Fruit fly (Drosophila melanogaster) whole organism, embryonic: ENCODE measurements around the gene grsm.
A peak's percentile ranks its signal among the peaks of the same experiment; 100 is the strongest.

Experiments
- Antp ChIP-seq: fragments of 200-800 bp; sonication (Bioruptor generic); optimal IDR thresholded peaks from 3 replicates; lab custom pipeline; 2016; ENCODE audit warnings: missing biosample characterization, missing genetic modification characterization
- Atf3 ChIP-seq: fragments of 200-800 bp; sonication (Bioruptor generic); optimal IDR thresholded peaks from 3 replicates; lab custom pipeline; 2016; ENCODE audit warnings: missing biosample characterization, missing genetic modification characterization
- C15 ChIP-seq: fragments of 200-800 bp; sonication (Bioruptor generic); IDR thresholded peaks from 3 replicates; pipeline ENCODE4 v1.3.6; 2022; ENCODE audit warnings: missing biosample characterization, missing genetic modification characterization
- CG10267 ChIP-seq: fragments of 200-800 bp; sonication (Bioruptor generic); optimal IDR thresholded peaks from 2 replicates; lab custom pipeline; 2018; ENCODE audit warnings: missing biosample characterization, mild to moderate bottlenecking, missing genetic modification characterization, moderate library complexity
- CG10431 ChIP-seq: fragments of 200-800 bp; sonication (Bioruptor generic); optimal IDR thresholded peaks from 3 replicates; lab custom pipeline; 2018; ENCODE audit warnings: missing biosample characterization, mild to moderate bottlenecking, missing genetic modification characterization
- CG10654 ChIP-seq: fragments of 200-800 bp; sonication (Bioruptor generic); optimal IDR thresholded peaks from 2 replicates; lab custom pipeline; 2016; ENCODE audit warnings: missing biosample characterization, missing genetic modification characterization
- CG11695 ChIP-seq: fragments of 200-800 bp; sonication (Bioruptor generic); IDR thresholded peaks from 3 replicates; pipeline ENCODE4 v1.3.6; 2022; ENCODE audit warnings: missing biosample characterization, missing genetic modification characterization
- CG12155 ChIP-seq: fragments of 200-800 bp; sonication (Bioruptor generic); optimal IDR thresholded peaks from 3 replicates; lab custom pipeline; 2016; ENCODE audit warnings: missing biosample characterization, missing genetic modification characterization
- CG14441 ChIP-seq: fragments of 200-800 bp; sonication (Bioruptor generic); IDR thresholded peaks from 2 replicates; pipeline ENCODE4 v1.3.6; 2022; ENCODE audit warnings: missing biosample characterization, missing genetic modification characterization
- CG15269 ChIP-seq: fragments of 200-800 bp; sonication (Bioruptor generic); optimal IDR thresholded peaks from 2 replicates; lab custom pipeline; 2018; ENCODE audit warnings: missing biosample characterization, mild to moderate bottlenecking, missing genetic modification characterization, moderate library complexity
- CG15514 ChIP-seq: fragments of 200-800 bp; sonication (Bioruptor generic); optimal IDR thresholded peaks from 3 replicates; lab custom pipeline; 2017; ENCODE audit warnings: missing biosample characterization, missing genetic modification characterization, mild to moderate bottlenecking, moderate library complexity, missing genetic modification reagents
- CG2116 ChIP-seq: fragments of 200-800 bp; sonication (Bioruptor generic); optimal IDR thresholded peaks from 3 replicates; lab custom pipeline; 2018; ENCODE audit warnings: missing biosample characterization, mild to moderate bottlenecking, missing genetic modification characterization
- CG30020 ChIP-seq: fragments of 200-800 bp; optimal IDR thresholded peaks from 2 replicates; lab custom pipeline; 2019; ENCODE audit warnings: missing biosample characterization, mild to moderate bottlenecking, missing genetic modification characterization, moderate library complexity
- CG30403 ChIP-seq: fragments of 200-800 bp; sonication (Bioruptor generic); optimal IDR thresholded peaks from 3 replicates; lab custom pipeline; 2016; ENCODE audit warnings: missing biosample characterization, missing genetic modification characterization
- CG3995 ChIP-seq: fragments of 200-800 bp; sonication (Bioruptor generic); optimal IDR thresholded peaks from 3 replicates; lab custom pipeline; 2016; ENCODE audit warnings: missing biosample characterization, missing genetic modification characterization
- CG6689 ChIP-seq: fragments of 200-800 bp; sonication (Bioruptor generic); IDR thresholded peaks from 2 replicates; pipeline ENCODE4 v1.3.6; 2022; ENCODE audit warnings: missing biosample characterization, missing genetic modification characterization
- CG6765 ChIP-seq: fragments of 200-800 bp; sonication (Bioruptor generic); optimal IDR thresholded peaks from 3 replicates; lab custom pipeline; 2017; ENCODE audit warnings: missing biosample characterization, mild to moderate bottlenecking, missing genetic modification characterization
- CG8359 ChIP-seq: fragments of 200-800 bp; sonication (Bioruptor generic); optimal IDR thresholded peaks from 2 replicates; lab custom pipeline; 2017; ENCODE audit warnings: missing biosample characterization, mild to moderate bottlenecking, missing genetic modification characterization, borderline replicate concordance
- CG8388 ChIP-seq: fragments of 200-800 bp; sonication (Bioruptor generic); optimal IDR thresholded peaks from 2 replicates; lab custom pipeline; 2019; ENCODE audit warnings: missing biosample characterization, mild to moderate bottlenecking, missing genetic modification characterization, moderate library complexity
- CG8944 ChIP-seq: fragments of 200-800 bp; sonication (Bioruptor generic); optimal IDR thresholded peaks from 3 replicates; lab custom pipeline; 2016; ENCODE audit warnings: missing biosample characterization, missing genetic modification characterization
- Dll ChIP-seq: fragments of 200-800 bp; sonication (Bioruptor generic); IDR thresholded peaks from 4 replicates; pipeline ENCODE4 v1.3.6; 2022; ENCODE audit warnings: missing biosample characterization, missing genetic modification characterization; ENCODE audit not compliant: partially characterized antibody
- E2f1 ChIP-seq: fragments of 200-800 bp; sonication (Bioruptor generic); IDR thresholded peaks from 2 replicates; pipeline ENCODE4 v1.3.6; 2022; ENCODE audit warnings: missing biosample characterization, missing genetic modification characterization
- Gsc ChIP-seq: fragments of 200-800 bp; sonication (Bioruptor generic); IDR thresholded peaks from 2 replicates; pipeline ENCODE4 v1.3.6; 2022; ENCODE audit warnings: missing biosample characterization, missing genetic modification characterization
- HLH54F ChIP-seq: fragments of 200-800 bp; sonication (Bioruptor generic); optimal IDR thresholded peaks from 3 replicates; lab custom pipeline; 2016; ENCODE audit warnings: missing biosample characterization, missing genetic modification characterization
- Hr3 ChIP-seq: fragments of 200-800 bp; sonication (Bioruptor generic); optimal IDR thresholded peaks from 3 replicates; lab custom pipeline; 2016; ENCODE audit warnings: missing biosample characterization, missing genetic modification characterization
- Hr39 ChIP-seq: fragments of >200 bp; optimal IDR thresholded peaks from 2 replicates; lab custom pipeline; 2017
- Lhr ChIP-seq: fragments of 200-800 bp; sonication (Bioruptor generic); optimal IDR thresholded peaks from 3 replicates; lab custom pipeline; 2017; ENCODE audit warnings: mild to moderate bottlenecking, missing biosample characterization, missing genetic modification reagents, missing genetic modification characterization
- Lpt ChIP-seq: fragments of >200 bp; optimal IDR thresholded peaks from 2 replicates; lab custom pipeline; 2018; ENCODE audit warnings: missing biosample characterization, missing genetic modification characterization
- Mes4 ChIP-seq: fragments of 200-800 bp; sonication (Bioruptor generic); optimal IDR thresholded peaks from 2 replicates; lab custom pipeline; 2016; ENCODE audit warnings: missing biosample characterization, missing genetic modification characterization
- Tbp ChIP-seq: fragments of >200 bp; optimal IDR thresholded peaks from 2 replicates; lab custom pipeline; 2018; ENCODE audit warnings: missing biosample characterization, missing genetic modification characterization
- amos ChIP-seq: fragments of 200-800 bp; sonication (Bioruptor generic); IDR thresholded peaks from 2 replicates; pipeline ENCODE4 v1.3.6; 2022; ENCODE audit warnings: missing biosample characterization, missing genetic modification characterization; ENCODE audit not compliant: partially characterized antibody
- chif ChIP-seq, 2 experiments: fragments of 200-800 bp; sonication (Bioruptor generic); optimal IDR thresholded peaks; 3 replicates each; lab custom pipeline; 2016; ENCODE audit warnings: missing biosample characterization in 2 of 2, missing genetic modification characterization in 2 of 2
- fu2 ChIP-seq: fragments of 200-800 bp; sonication (Bioruptor generic); optimal IDR thresholded peaks from 2 replicates; lab custom pipeline; 2016; ENCODE audit warnings: missing biosample characterization, missing genetic modification characterization
- hb ChIP-seq: fragments of 200-800 bp; sonication (Bioruptor generic); IDR thresholded peaks from 3 replicates; pipeline ENCODE4 v1.3.6; 2022; ENCODE audit warnings: missing biosample characterization, missing genetic modification characterization; ENCODE audit not compliant: partially characterized antibody
- hbn ChIP-seq: fragments of 200-800 bp; sonication (Bioruptor generic); IDR thresholded peaks from 2 replicates; pipeline ENCODE4 v1.3.6; 2022; ENCODE audit warnings: missing biosample characterization, missing genetic modification characterization; ENCODE audit not compliant: partially characterized antibody
- lab ChIP-seq: fragments of 200-800 bp; sonication (Bioruptor generic); optimal IDR thresholded peaks from 3 replicates; lab custom pipeline; 2017; ENCODE audit warnings: missing biosample characterization, missing genetic modification characterization, mild to moderate bottlenecking, moderate library complexity, missing genetic modification reagents
- maf-S ChIP-seq: fragments of 200-800 bp; sonication (Bioruptor generic); optimal IDR thresholded peaks from 2 replicates; lab custom pipeline; 2016; ENCODE audit warnings: missing biosample characterization, missing genetic modification characterization
- odd ChIP-seq: fragments of 200-800 bp; sonication (Bioruptor generic); optimal IDR thresholded peaks from 2 replicates; lab custom pipeline; 2017; ENCODE audit warnings: missing biosample characterization, mild to moderate bottlenecking, missing genetic modification characterization
- pfk ChIP-seq: fragments of 200-800 bp; sonication (Bioruptor generic); optimal IDR thresholded peaks from 2 replicates; lab custom pipeline; 2018; ENCODE audit warnings: missing biosample characterization, mild to moderate bottlenecking, missing genetic modification characterization, moderate library complexity
- pnt ChIP-seq: fragments of 200-800 bp; sonication (Bioruptor generic); optimal IDR thresholded peaks from 3 replicates; lab custom pipeline; 2016; ENCODE audit warnings: missing biosample characterization, missing genetic modification characterization
- scrt ChIP-seq: fragments of 200-800 bp; sonication (Bioruptor generic); optimal IDR thresholded peaks from 2 replicates; lab custom pipeline; 2018; ENCODE audit warnings: missing biosample characterization, mild to moderate bottlenecking, missing genetic modification characterization, moderate library complexity
- sna ChIP-seq: fragments of 200-800 bp; sonication (Bioruptor generic); IDR thresholded peaks from 2 replicates; pipeline ENCODE4 v1.3.6; 2022; ENCODE audit warnings: missing biosample characterization, missing genetic modification characterization; ENCODE audit not compliant: partially characterized antibody
- sob ChIP-seq: fragments of 200-800 bp; sonication (Bioruptor generic); IDR thresholded peaks from 2 replicates; pipeline ENCODE4 v1.3.6; 2022; ENCODE audit warnings: missing biosample characterization, missing genetic modification characterization
- ssp ChIP-seq: fragments of 200-800 bp; sonication (Bioruptor generic); IDR thresholded peaks from 2 replicates; pipeline ENCODE4 v1.3.6; 2022; ENCODE audit warnings: missing biosample characterization, missing genetic modification characterization
- sug ChIP-seq: fragments of 200-800 bp; optimal IDR thresholded peaks from 2 replicates; lab custom pipeline; 2019; ENCODE audit warnings: missing biosample characterization, mild to moderate bottlenecking, missing genetic modification characterization, moderate library complexity
- tin ChIP-seq: fragments of 200-800 bp; sonication (Bioruptor generic); optimal IDR thresholded peaks from 3 replicates; lab custom pipeline; 2016; ENCODE audit warnings: missing biosample characterization, missing genetic modification characterization
- tio ChIP-seq: fragments of 200-800 bp; sonication (Bioruptor generic); optimal IDR thresholded peaks from 2 replicates; lab custom pipeline; 2017; ENCODE audit warnings: missing biosample characterization, missing genetic modification characterization, inconsistent platforms
- unpg ChIP-seq: fragments of 200-800 bp; sonication (Bioruptor generic); optimal IDR thresholded peaks from 3 replicates; lab custom pipeline; 2018; ENCODE audit warnings: missing biosample characterization, mild to moderate bottlenecking, missing genetic modification characterization, moderate library complexity
- z ChIP-seq: fragments of 200-800 bp; sonication (Bioruptor generic); IDR thresholded peaks from 3 replicates; pipeline ENCODE4 v1.3.6; 2022; ENCODE audit warnings: missing biosample characterization, missing genetic modification characterization

grsm gene

DNA sequence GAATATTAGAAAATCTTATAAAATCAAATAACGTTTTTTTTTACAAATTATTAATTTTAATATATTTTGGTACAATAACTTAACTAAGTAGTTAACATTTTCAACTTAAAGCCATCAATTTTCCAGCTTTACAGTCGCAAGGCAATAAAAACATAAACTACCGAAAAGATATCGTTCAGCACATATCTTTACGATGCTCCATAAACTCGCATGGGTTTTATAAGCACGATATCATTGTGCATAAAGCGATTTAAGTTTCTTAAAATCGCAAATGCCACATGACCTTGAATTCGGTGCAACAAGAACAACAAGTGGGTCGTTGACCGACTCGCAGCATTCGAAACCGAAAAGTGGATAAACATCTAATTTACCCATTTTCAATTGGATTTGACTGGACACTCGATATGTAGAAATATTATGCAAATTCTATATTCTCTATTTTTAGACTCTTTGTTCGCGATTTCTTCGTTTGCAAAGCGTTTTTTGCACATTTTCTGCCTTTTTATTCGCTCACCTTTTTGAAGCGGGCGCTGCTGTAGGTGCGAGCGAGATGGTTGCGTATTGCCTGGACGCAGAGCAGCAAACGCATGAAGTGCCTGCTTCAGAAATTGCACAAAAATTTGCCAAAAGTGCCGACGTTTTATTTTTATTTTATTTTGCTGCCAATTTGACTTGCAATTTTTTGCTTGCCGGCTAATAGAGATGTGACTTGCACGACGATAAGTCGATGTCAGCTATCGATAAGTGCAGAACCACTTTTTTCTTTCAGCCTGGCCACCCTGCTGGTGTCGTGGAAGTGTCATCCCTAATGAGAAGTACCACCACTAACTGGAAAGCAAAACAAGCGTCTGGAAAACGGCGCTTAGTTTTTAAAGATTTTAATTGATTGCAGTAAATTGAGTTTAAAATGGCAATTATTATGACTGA, 6.3 kb downstream of the grsm start, which contains the start of gene Spc25 (continued):
- peak; percentile 76 for TF ChIP-seq HLH54F (GFP tag; lab: Kevin White, UChicago)
- no peak for TF ChIP-seq Lpt (GFP tag; lab: Kevin White, UChicago)
- peak; percentile 78 for TF ChIP-seq Antp (GFP tag; lab: Kevin White, UChicago)
- no peak for TF ChIP-seq C15
- no peak for TF ChIP-seq tio (GFP tag; lab: Kevin White, UChicago)
- no peak for TF ChIP-seq Tbp (GFP tag; lab: Kevin White, UChicago)
- no peak for TF ChIP-seq CG10431
- peak; percentile 47 for TF ChIP-seq CG12155 (GFP tag; lab: Kevin White, UChicago)
- TF ChIP-seq CG10654 (GFP tag; lab: Kevin White, UChicago): peak; percentile 35
- no peak for TF ChIP-seq pfk
- TF ChIP-seq z (GFP tag; lab: Robert Waterston, UW): no peak
- TF ChIP-seq Lhr (GFP tag; lab: Kevin White, UChicago): peak; percentile 60
- peak; percentile 64 for TF ChIP-seq fu2 (GFP tag; lab: Kevin White, UChicago)
- no peak for TF ChIP-seq CG8359
- peak; percentile 93 for TF ChIP-seq hb (GFP tag; lab: Robert Waterston, UW)
- TF ChIP-seq chif (GFP tag; optimal IDR thresholded peaks at IDR 0.05; lab: Kevin White, UChicago): peak in 1 of 2 experiments; percentile 56
- peak; percentile 65 for TF ChIP-seq pnt (GFP tag; lab: Kevin White, UChicago)
- peak; percentile 14 for TF ChIP-seq Hr3
- TF ChIP-seq sna (GFP tag; lab: Robert Waterston, UW): peak; percentile 92
- peak; percentile 66; the same call in 1 of the 2 replicates for TF ChIP-seq sob
- no peak for TF ChIP-seq E2f1 (GFP tag; lab: Robert Waterston, UW)
- TF ChIP-seq Mes4: peak; percentile 55
- peak; percentile 57 for TF ChIP-seq maf-S (GFP tag; lab: Kevin White, UChicago)
- peak; percentile 69 for TF ChIP-seq CG30403
- TF ChIP-seq CG8388 (GFP tag; lab: Kevin White, UChicago): peak; percentile 22
- peak; percentile 39 for TF ChIP-seq CG30020 (tag; lab: Kevin White, UChicago)
- TF ChIP-seq hbn (GFP tag; lab: Robert Waterston, UW): peak; percentile 95
- peak; percentile 93 for TF ChIP-seq Dll
- peak; percentile 59 for TF ChIP-seq CG8944 (GFP tag; lab: Kevin White, UChicago)
- peak; percentile 64 for TF ChIP-seq tin (GFP tag; lab: Kevin White, UChicago)
- no peak for TF ChIP-seq CG11695 (GFP tag; lab: Robert Waterston, UW)
- TF ChIP-seq odd: no peak
- peak; percentile 17 for TF ChIP-seq CG15269 (tag; lab: Kevin White, UChicago)
- TF ChIP-seq CG6765 (GFP tag; lab: Kevin White, UChicago): no peak
- TF ChIP-seq CG14441: peak; percentile 50; the same call in 1 of the 2 replicates
- peak; percentile 60 for TF ChIP-seq unpg (GFP tag; lab: Kevin White, UChicago)
- TF ChIP-seq Hr39 (lab: Kevin White, UChicago): no peak
- peak; percentile 79 for TF ChIP-seq CG2116 (GFP tag; lab: Kevin White, UChicago)
- peak; percentile 70 for TF ChIP-seq CG15514
- TF ChIP-seq CG6689 (GFP tag; lab: Robert Waterston, UW): 0 out of 2 replicates have a peak, but pooled peaks have one; percentile 17
- peak; percentile 26 for TF ChIP-seq sug (tag; lab: Kevin White, UChicago)
- peak; percentile 18 for TF ChIP-seq Atf3 (GFP tag; lab: Kevin White, UChicago)
- peak; percentile 43 for TF ChIP-seq ssp (GFP tag; lab: Robert Waterston, UW)
- no peak for TF ChIP-seq scrt (GFP tag; lab: Kevin White, UChicago)
- no peak for TF ChIP-seq Gsc (GFP tag; lab: Robert Waterston, UW)
- no peak for TF ChIP-seq CG3995 (GFP tag; lab: Kevin White, UChicago)
- peak; percentile 96 for TF ChIP-seq amos (GFP tag; lab: Robert Waterston, UW)
- TF ChIP-seq lab: peak; percentile 23
- peak; percentile 45 for TF ChIP-seq CG10267
